Fruit fly (Drosophila melanogaster): ENCODE data around the gene CG31954.

dm6 chr2L:3557471-3557870, 47.6 kb upstream of the CG31954 start:
- peak; percentile 16 for TF ChIP-seq Lpt (GFP tag; optimal IDR thresholded peaks at IDR 0.05)
- no peak for TF ChIP-seq CG34406 (GFP tag; optimal IDR thresholded peaks at IDR 0.05)
- no peak for TF ChIP-seq Ets21C (GFP tag; optimal IDR thresholded peaks at IDR 0.05)
- no peak for TF ChIP-seq Hr39 (GFP tag; optimal IDR thresholded peaks at IDR 0.05)
- no peak for TF ChIP-seq Hr38 (GFP tag; optimal IDR thresholded peaks at IDR 0.05)

All from whole organism, prepupa.